Worm (Caenorhabditis elegans): ENCODE measurements around the gene frh-1.

DNA sequence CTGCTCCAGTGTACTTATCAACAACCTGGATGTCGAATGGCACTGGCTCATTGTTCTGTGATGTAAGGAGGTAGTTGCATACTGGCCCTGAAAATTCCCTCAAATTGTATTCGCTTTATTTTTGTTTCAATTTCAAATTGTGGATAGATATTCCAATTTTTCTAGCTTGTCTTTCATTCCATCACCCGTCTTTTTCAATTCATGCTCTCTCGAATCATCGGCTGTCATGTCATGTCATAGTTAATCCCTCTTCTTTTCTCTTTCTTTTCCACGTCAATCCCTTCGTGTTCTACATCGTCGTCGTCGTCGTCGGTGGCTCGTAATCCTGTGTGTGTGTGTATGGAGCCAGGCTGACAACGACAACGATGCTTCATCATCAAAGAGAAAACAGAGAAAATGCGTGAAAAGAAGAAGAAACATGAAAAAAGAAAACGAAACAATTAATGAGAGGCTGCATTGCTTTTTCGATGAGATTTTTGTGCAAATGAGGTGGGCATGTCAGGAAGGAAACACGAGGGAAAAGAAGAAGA, 38.5 kb downstream of the frh-1 start:
- TF ChIP-seq lsy-2 (tag; optimal IDR thresholded peaks at IDR 0.05) (peak in 1 of 2 experiments; percentile 2), nhr-6 (tag; optimal IDR thresholded peaks at IDR 0.05) (no peak), mdl-1 (tag; optimal IDR thresholded peaks at IDR 0.05) (no peak), C34F6.9 (tag; optimal IDR thresholded peaks at IDR 0.05) (peak; percentile 21), nhr-25 (tag; optimal IDR thresholded peaks at IDR 0.05) (no peak), nhr-77 (tag; optimal IDR thresholded peaks at IDR 0.05) (no peak), ztf-11 (tag; optimal IDR thresholded peaks at IDR 0.05) (no peak), mbf-1 (tag; optimal IDR thresholded peaks at IDR 0.05) (no peak), sma-3 (GFP tag; optimal IDR thresholded peaks at IDR 0.05) (no peak), gmeb-1 (tag; optimal IDR thresholded peaks at IDR 0.05) (no peak), nhr-12 (tag; optimal IDR thresholded peaks at IDR 0.05) (no peak)
